Worm (Caenorhabditis elegans): ENCODE results near the gene B0507.6.

DNA sequence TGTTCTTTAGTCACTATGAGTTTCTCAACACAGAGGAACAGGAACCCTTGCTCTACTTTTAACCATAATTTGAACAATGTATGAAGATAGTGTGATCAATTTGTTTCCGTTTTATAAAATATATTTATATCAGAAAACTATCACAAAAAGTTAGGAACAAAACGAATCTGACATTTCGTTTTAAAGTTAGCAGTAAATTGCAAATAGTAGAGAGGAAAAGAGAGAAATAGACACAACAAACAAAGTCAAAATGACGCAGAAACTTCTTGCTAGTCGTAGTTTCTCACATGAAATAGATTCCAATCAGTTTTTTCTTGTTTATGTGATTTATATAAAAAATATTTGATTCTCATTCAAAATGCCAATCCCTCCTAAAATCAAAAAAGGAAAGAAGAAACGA, 16.9 kb upstream of the B0507.6 start, which contains the start of gene ZC196.5:
- TF ChIP-seq vab-15 (tag; optimal IDR thresholded peaks at IDR 0.05) (no peak), sptf-1 (tag; optimal IDR thresholded peaks at IDR 0.05) (no peak)

Data from whole organism, L1 larva.